Worm (Caenorhabditis elegans) whole organism, mixed stage, embryonic: ENCODE data around the gene srab-8.

ENCODE experiments used
- M03D4.4 ChIP-seq: sonication (generic microtip); optimal IDR thresholded peaks from 2 replicates; lab custom pipeline; 2017; ENCODE audit warnings: mild to moderate bottlenecking, missing genetic modification characterization, missing compliant biosample characterization
- blmp-1 ChIP-seq: fragments of 150-350 bp; optimal IDR thresholded peaks from 2 replicates; lab custom pipeline; 2014; ENCODE audit warnings: missing biosample characterization, missing genetic modification characterization
- ceh-39 ChIP-seq: fragments of 150-350 bp; optimal IDR thresholded peaks from 2 replicates; lab custom pipeline; 2014; ENCODE audit warnings: missing biosample characterization, missing genetic modification characterization
- ceh-43 ChIP-seq: fragments of 200-800 bp; sonication (Bioruptor generic); optimal IDR thresholded peaks from 2 replicates; lab custom pipeline; 2018; ENCODE audit warnings: mild to moderate bottlenecking, missing genetic modification characterization, moderate library complexity, missing compliant biosample characterization
- ceh-83 ChIP-seq: fragments of 200-800 bp; sonication (Bioruptor generic); optimal IDR thresholded peaks from 2 replicates; lab custom pipeline; 2018; ENCODE audit warnings: mild to moderate bottlenecking, missing genetic modification characterization, missing compliant biosample characterization
- cnd-1 ChIP-seq: fragments of 200-800 bp; sonication (Bioruptor generic); optimal IDR thresholded peaks from 2 replicates; lab custom pipeline; 2018; ENCODE audit warnings: mild to moderate bottlenecking, missing genetic modification characterization, missing compliant biosample characterization
- drap-1 ChIP-seq: fragments of 200-800 bp; sonication (Bioruptor generic); optimal IDR thresholded peaks from 3 replicates; lab custom pipeline; 2018; ENCODE audit warnings: mild to moderate bottlenecking, missing genetic modification characterization, missing compliant biosample characterization
- elt-3 ChIP-seq: fragments of 150-350 bp; optimal IDR thresholded peaks from 2 replicates; lab custom pipeline; 2014; ENCODE audit warnings: missing biosample characterization, missing genetic modification characterization
- flh-1 ChIP-seq: fragments of 200-800 bp; sonication (Bioruptor generic); optimal IDR thresholded peaks from 2 replicates; lab custom pipeline; 2018; ENCODE audit warnings: mild to moderate bottlenecking, missing genetic modification characterization, moderate library complexity, missing compliant biosample characterization
- ham-2 ChIP-seq: fragments of 200-800 bp; sonication (Bioruptor generic); optimal IDR thresholded peaks from 2 replicates; lab custom pipeline; 2018; ENCODE audit warnings: mild to moderate bottlenecking, missing genetic modification characterization, missing compliant biosample characterization
- hlh-1 ChIP-seq: fragments of 150-350 bp; optimal IDR thresholded peaks from 2 replicates; lab custom pipeline; 2014; ENCODE audit warnings: missing biosample characterization, missing genetic modification reagents, missing genetic modification characterization
- lin-13 ChIP-seq: fragments of 150-350 bp; optimal IDR thresholded peaks from 2 replicates; lab custom pipeline; 2014; ENCODE audit warnings: missing biosample characterization, missing genetic modification characterization
- lin-32 ChIP-seq: fragments of 200-800 bp; sonication (Bioruptor generic); optimal IDR thresholded peaks from 2 replicates; lab custom pipeline; 2018; ENCODE audit warnings: mild to moderate bottlenecking, missing genetic modification characterization, missing compliant biosample characterization
- mab-5 ChIP-seq: fragments of 150-350 bp; optimal IDR thresholded peaks from 2 replicates; lab custom pipeline; 2014; ENCODE audit warnings: missing biosample characterization, missing genetic modification characterization
- mep-1 ChIP-seq: fragments of 150-350 bp; optimal IDR thresholded peaks from 2 replicates; lab custom pipeline; 2017; ENCODE audit warnings: missing biosample characterization, missing genetic modification reagents, missing genetic modification characterization, inconsistent platforms
- mls-2 ChIP-seq: sonication (generic microtip); optimal IDR thresholded peaks from 2 replicates; lab custom pipeline; 2016; ENCODE audit warnings: mild to moderate bottlenecking, missing genetic modification characterization, moderate library complexity, missing compliant biosample characterization
- nhr-12 ChIP-seq: fragments of 150-350 bp; optimal IDR thresholded peaks from 2 replicates; lab custom pipeline; 2014; ENCODE audit warnings: missing biosample characterization, missing genetic modification characterization
- nhr-2 ChIP-seq: fragments of 150-350 bp; optimal IDR thresholded peaks from 2 replicates; lab custom pipeline; 2014; ENCODE audit warnings: missing biosample characterization, missing genetic modification characterization
- nhr-237 ChIP-seq: fragments of 150-350 bp; optimal IDR thresholded peaks from 2 replicates; lab custom pipeline; 2014; ENCODE audit warnings: missing biosample characterization, missing genetic modification characterization
- nhr-76 ChIP-seq: sonication (generic microtip); optimal IDR thresholded peaks from 2 replicates; lab custom pipeline; 2017; ENCODE audit warnings: missing biosample characterization, missing genetic modification characterization
- pha-4 ChIP-seq: fragments of 150-350 bp; optimal IDR thresholded peaks from 2 replicates; lab custom pipeline; 2018; ENCODE audit warnings: missing biosample characterization, missing genetic modification reagents, missing genetic modification characterization
- sem-2 ChIP-seq: fragments of 200-800 bp; sonication (Bioruptor generic); optimal IDR thresholded peaks from 2 replicates; lab custom pipeline; 2018; ENCODE audit warnings: mild to moderate bottlenecking, missing genetic modification characterization, missing compliant biosample characterization
- snpc-4 ChIP-seq: fragments of 150-350 bp; optimal IDR thresholded peaks from 2 replicates; lab custom pipeline; 2014; ENCODE audit warnings: missing biosample characterization, missing genetic modification characterization
- tbx-8 ChIP-seq: fragments of 200-800 bp; sonication (Bioruptor generic); optimal IDR thresholded peaks from 2 replicates; lab custom pipeline; 2018; ENCODE audit warnings: mild to moderate bottlenecking, missing genetic modification characterization, moderate library complexity, missing compliant biosample characterization
- unc-120 ChIP-seq: sonication (generic microtip); optimal IDR thresholded peaks from 2 replicates; lab custom pipeline; 2017; ENCODE audit warnings: missing genetic modification characterization, missing compliant biosample characterization; ENCODE audit not compliant: poor library complexity, severe bottlenecking
- unc-39 ChIP-seq: fragments of 150-350 bp; optimal IDR thresholded peaks from 2 replicates; lab custom pipeline; 2014; ENCODE audit warnings: missing biosample characterization, missing genetic modification characterization
- unc-62 ChIP-seq: fragments of 150-350 bp; optimal IDR thresholded peaks from 2 replicates; lab custom pipeline; 2014; ENCODE audit warnings: missing biosample characterization, missing genetic modification reagents, missing genetic modification characterization
- zip-8 ChIP-seq: fragments of 150-350 bp; optimal IDR thresholded peaks from 2 replicates; lab custom pipeline; 2014; ENCODE audit warnings: missing biosample characterization, missing genetic modification characterization
- ztf-11 ChIP-seq: fragments of 150-350 bp; optimal IDR thresholded peaks from 2 replicates; lab custom pipeline; 2014; ENCODE audit warnings: missing biosample characterization, missing genetic modification characterization

srab-8 gene

ce11 chrV:3194952-3195450, 18.7 kb downstream of the srab-8 start, which contains the start of gene Y73C8B.2:
Gene Y73C8B.2, minus strand, starts transcription at chrV:3195002.
- TF ChIP-seq pha-4 (tag; lab: Kevin White, UChicago) (peak; percentile 6), lin-13 (peak; percentile 16), mep-1 (tag; lab: Kevin White, UChicago) (peak; percentile 53), unc-62 (no peak)

- TF ChIP-seq M03D4.4 (tag; lab: Kevin White, UChicago) (no peak), mab-5 (tag; lab: Kevin White, UChicago) (no peak), nhr-76 (tag; lab: Kevin White, UChicago) (no peak), nhr-237 (tag; lab: Kevin White, UChicago) (no peak), cnd-1 (tag; lab: Kevin White, UChicago) (no peak), lin-13 (no peak), zip-8 (tag; lab: Kevin White, UChicago) (no peak)
Observed at ce11 chrV:3195814-3196213, 19.6 kb downstream of the srab-8 start.

- no peak for TF ChIP-seq blmp-1 (tag; lab: Kevin White, UChicago)
- no peak for TF ChIP-seq mep-1 (tag; lab: Kevin White, UChicago)
- no peak for TF ChIP-seq sem-2
- no peak for TF ChIP-seq unc-39 (tag; lab: Kevin White, UChicago)
Observed at ce11 chrV:3196832-3197329, 20.6 kb downstream of the srab-8 start, which contains the start of the genes Y73C8B.1 and Y73C8B.5. Gene Y73C8B.1, minus strand, starts transcription at chrV:3196882. Gene Y73C8B.5, plus strand, starts transcription at chrV:3197268.

- TF ChIP-seq ceh-43 (GFP tag; lab: Kevin White, UChicago) = no peak
Observed at ce11 chrV:3200323-3200722, 24.1 kb downstream of the srab-8 start, which contains the start of gene K08D9.4. Gene K08D9.4, minus strand, starts transcription at chrV:3200423.

- TF ChIP-seq tbx-8 (no peak), unc-39 (tag; lab: Kevin White, UChicago) (no peak), elt-3 (tag; lab: Kevin White, UChicago) (no peak), ceh-43 (GFP tag; lab: Kevin White, UChicago) (no peak), lin-32 (no peak), mls-2 (tag; lab: Kevin White, UChicago) (no peak), nhr-12 (no peak), sem-2 (no peak), flh-1 (no peak), hlh-1 (tag; lab: Kevin White, UChicago) (no peak), ztf-11 (tag; lab: Kevin White, UChicago) (no peak), ceh-39 (no peak)
Observed at ce11 chrV:3204433-3204832, 28.2 kb downstream of the srab-8 start.

- TF ChIP-seq unc-120 (tag; lab: Kevin White, UChicago) (no peak), hlh-1 (tag; lab: Kevin White, UChicago) (peak; percentile 51)
Observed at ce11 chrV:3208940-3209339, 32.7 kb downstream of the srab-8 start.

- TF ChIP-seq lin-32 (no peak), mls-2 (tag; lab: Kevin White, UChicago) (no peak), hlh-1 (tag; lab: Kevin White, UChicago) (no peak), ceh-43 (GFP tag; lab: Kevin White, UChicago) (no peak), blmp-1 (tag; lab: Kevin White, UChicago) (no peak), nhr-76 (tag; lab: Kevin White, UChicago) (no peak), sem-2 (no peak), cnd-1 (tag; lab: Kevin White, UChicago) (no peak), zip-8 (tag; lab: Kevin White, UChicago) (no peak), ceh-83 (GFP tag; lab: Kevin White, UChicago) (no peak), ham-2 (GFP tag; lab: Kevin White, UChicago) (no peak), drap-1 (GFP tag; lab: Kevin White, UChicago) (no peak), mab-5 (tag; lab: Kevin White, UChicago) (no peak), tbx-8 (no peak), ceh-39 (no peak), unc-120 (tag; lab: Kevin White, UChicago) (no peak), snpc-4 (tag; lab: Kevin White, UChicago) (no peak), elt-3 (tag; lab: Kevin White, UChicago) (no peak), ztf-11 (tag; lab: Kevin White, UChicago) (no peak), nhr-2 (no peak)
Observed at ce11 chrV:3210147-3210546, 33.9 kb downstream of the srab-8 start, which contains the start of gene apx-1. Gene apx-1, plus strand, starts transcription at chrV:3210196.
